Worm (Caenorhabditis elegans) whole organism, late embryonic: ENCODE measurements around the gene F26F2.8.

Experiments used
- ceh-48 ChIP-seq: sonication (generic microtip); optimal IDR thresholded peaks from 2 replicates; lab custom pipeline; 2016; ENCODE audit warnings: missing genetic modification characterization, inconsistent platforms, missing compliant biosample characterization
- mec-3 ChIP-seq: sonication (generic microtip); optimal IDR thresholded peaks from 2 replicates; lab custom pipeline; 2016; ENCODE audit warnings: borderline replicate concordance, missing genetic modification characterization, missing compliant biosample characterization
- pqm-1 ChIP-seq: sonication (generic microtip); optimal IDR thresholded peaks from 2 replicates; lab custom pipeline; 2016; ENCODE audit warnings: missing genetic modification characterization, missing compliant biosample characterization
- sdc-2 ChIP-seq: sonication (generic microtip); optimal IDR thresholded peaks from 2 replicates; lab custom pipeline; 2016; ENCODE audit warnings: missing genotype, missing genetic modification characterization, missing compliant biosample characterization
- ztf-16 ChIP-seq: sonication (generic microtip); optimal IDR thresholded peaks from 2 replicates; lab custom pipeline; 2017; ENCODE audit warnings: missing genetic modification characterization, missing compliant biosample characterization

ce11 chrV:20579534-20579933, at the start of gene F26F2.8:
- no peak for TF ChIP-seq sdc-2 (tag; lab: Kevin White, UChicago)
- no peak for TF ChIP-seq mec-3 (tag; lab: Kevin White, UChicago)
- TF ChIP-seq ztf-16 (tag; lab: Kevin White, UChicago), result no peak
- TF ChIP-seq pqm-1 (tag; lab: Kevin White, UChicago), result no peak
- no peak for TF ChIP-seq ceh-48 (tag; lab: Kevin White, UChicago)
